Worm (Caenorhabditis elegans): ENCODE measurements around the gene M151.10.

DNA sequence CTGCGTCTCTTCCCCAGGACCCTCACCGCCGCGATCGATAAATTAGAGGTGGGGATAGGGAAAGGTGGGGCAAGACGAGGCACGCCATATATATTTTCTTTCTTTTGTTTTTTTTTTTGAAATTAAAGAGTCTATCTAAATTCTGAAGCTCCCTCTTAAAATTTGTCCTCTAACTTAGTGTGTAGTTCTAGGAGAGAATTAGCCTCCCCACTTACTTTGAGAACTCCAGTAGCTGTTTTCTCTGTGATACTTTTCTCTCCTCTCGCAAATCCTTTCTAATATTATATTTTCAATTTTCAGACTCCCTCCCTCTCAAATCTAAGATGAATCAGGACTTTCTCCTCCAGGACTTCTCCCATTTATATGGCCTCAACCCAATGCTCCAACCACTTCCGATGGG is 18.1 kb downstream of the M151.10 start, which contains the start of gene M151.7:
- no peak for TF ChIP-seq pes-1 (GFP tag; IDR thresholded peaks at IDR 0.05)
- TF ChIP-seq aly-1 (tag; optimal IDR thresholded peaks at IDR 0.05) = no peak
- no peak for TF ChIP-seq hmg-4 (GFP tag; optimal IDR thresholded peaks at IDR 0.05)
- no peak for TF ChIP-seq F13C5.2 (tag; optimal IDR thresholded peaks at IDR 0.05)
- TF ChIP-seq sea-1 (GFP tag; conservative IDR thresholded peaks at IDR 0.05) = no peak
- TF ChIP-seq ama-1 (optimal IDR thresholded peaks at IDR 0.05) = no peak
- no peak for TF ChIP-seq ceh-13 (GFP tag; optimal IDR thresholded peaks at IDR 0.05)
- no peak for TF ChIP-seq ceh-36 (tag; optimal IDR thresholded peaks at IDR 0.05)
- no peak for TF ChIP-seq tbx-11 (GFP tag; IDR thresholded peaks at IDR 0.05)
